Fruit fly (Drosophila melanogaster) whole organism, prepupa: Measurements from ENCODE around the gene CG14321.

ENCODE experiments used
- Blimp-1 ChIP-seq: fragments of 200-800 bp; sonication (Bioruptor generic); optimal IDR thresholded peaks from 3 replicates; lab custom pipeline; 2017; ENCODE audit warnings: missing biosample characterization, missing genetic modification characterization, mild to moderate bottlenecking, moderate library complexity, missing genetic modification reagents
- CG10631 ChIP-seq: fragments of 200-800 bp; sonication (Bioruptor generic); optimal IDR thresholded peaks from 2 replicates; lab custom pipeline; 2016; ENCODE audit warnings: missing biosample characterization, missing genetic modification characterization
- CG1621 ChIP-seq: fragments of 200-800 bp; sonication (Bioruptor generic); optimal IDR thresholded peaks from 3 replicates; lab custom pipeline; 2018; ENCODE audit warnings: missing biosample characterization, mild to moderate bottlenecking, missing genetic modification characterization
- CG16779 ChIP-seq: fragments of 200-800 bp; sonication (Bioruptor generic); optimal IDR thresholded peaks from 3 replicates; lab custom pipeline; 2017; ENCODE audit warnings: missing biosample characterization, mild to moderate bottlenecking, missing genetic modification characterization
- CG31627 ChIP-seq: fragments of 200-800 bp; sonication (Bioruptor generic); optimal IDR thresholded peaks from 3 replicates; lab custom pipeline; 2016; ENCODE audit warnings: missing biosample characterization, missing genetic modification characterization
- CG32006 ChIP-seq: fragments of 200-800 bp; sonication (Bioruptor generic); optimal IDR thresholded peaks from 3 replicates; lab custom pipeline; 2017; ENCODE audit warnings: missing biosample characterization, mild to moderate bottlenecking, missing genetic modification characterization
- CG34406 ChIP-seq: fragments of 200-800 bp; sonication (Bioruptor generic); optimal IDR thresholded peaks from 3 replicates; lab custom pipeline; 2016; ENCODE audit warnings: missing biosample characterization, missing genetic modification characterization
- CG3919 ChIP-seq: fragments of 200-800 bp; sonication (Bioruptor generic); optimal IDR thresholded peaks from 3 replicates; lab custom pipeline; 2016; ENCODE audit warnings: missing biosample characterization, missing genetic modification characterization
- CG6163 ChIP-seq: fragments of 200-800 bp; sonication (Bioruptor generic); IDR thresholded peaks from 3 replicates; pipeline ENCODE4 v1.3.6; 2022; ENCODE audit warnings: missing biosample characterization, missing genetic modification characterization
- CG6276 ChIP-seq: fragments of 200-800 bp; sonication (Bioruptor generic); optimal IDR thresholded peaks from 2 replicates; lab custom pipeline; 2017; ENCODE audit warnings: missing biosample characterization, mild to moderate bottlenecking, missing genetic modification characterization
- CG6792 ChIP-seq: fragments of 200-800 bp; sonication (Bioruptor generic); optimal IDR thresholded peaks from 3 replicates; lab custom pipeline; 2016; ENCODE audit warnings: missing biosample characterization, missing genetic modification characterization
- CG6808 ChIP-seq: fragments of 200-800 bp; sonication (Bioruptor generic); optimal IDR thresholded peaks from 3 replicates; lab custom pipeline; 2017; ENCODE audit warnings: missing biosample characterization, missing genetic modification characterization, mild to moderate bottlenecking, moderate library complexity, missing genetic modification reagents
- CG6854 ChIP-seq: fragments of 200-800 bp; sonication (Bioruptor generic); optimal IDR thresholded peaks from 2 replicates; lab custom pipeline; 2017; ENCODE audit warnings: missing biosample characterization, mild to moderate bottlenecking, missing genetic modification characterization
- CG8319 ChIP-seq: fragments of 200-800 bp; sonication (Bioruptor generic); optimal IDR thresholded peaks from 3 replicates; lab custom pipeline; 2016; ENCODE audit warnings: missing biosample characterization, missing genetic modification characterization
- CG8632 ChIP-seq: fragments of 200-800 bp; sonication (Bioruptor generic); optimal IDR thresholded peaks from 3 replicates; lab custom pipeline; 2016; ENCODE audit warnings: missing biosample characterization, missing genetic modification characterization
- CG9139 ChIP-seq: fragments of 200-800 bp; sonication (Bioruptor generic); optimal IDR thresholded peaks from 3 replicates; lab custom pipeline; 2017; ENCODE audit warnings: missing biosample characterization, mild to moderate bottlenecking, missing genetic modification characterization
- Eip75B ChIP-seq: fragments of 200-800 bp; sonication (Bioruptor generic); optimal IDR thresholded peaks from 3 replicates; lab custom pipeline; 2016; ENCODE audit warnings: missing biosample characterization, missing genetic modification characterization
- Eip78C ChIP-seq: fragments of 200-800 bp; sonication (Bioruptor generic); peaks from one replicate; lab custom pipeline; 2016; ENCODE audit warnings: missing biosample characterization, missing genetic modification characterization
- Ets96B ChIP-seq: fragments of 200-800 bp; optimal IDR thresholded peaks from 2 replicates; lab custom pipeline; 2019; ENCODE audit warnings: missing biosample characterization, mild to moderate bottlenecking, missing genetic modification characterization, moderate library complexity
- Gug ChIP-seq: fragments of 200-800 bp; sonication (Bioruptor generic); IDR thresholded peaks from 2 replicates; pipeline ENCODE4 v1.3.6; 2022; ENCODE audit warnings: missing biosample characterization, missing genetic modification characterization
- Hr38 ChIP-seq: sonication (Bioruptor generic); optimal IDR thresholded peaks from 2 replicates; lab custom pipeline; 2016; ENCODE audit warnings: missing biosample characterization, missing genetic modification characterization
- Hr39 ChIP-seq: fragments of 200-800 bp; sonication (Bioruptor generic); optimal IDR thresholded peaks from 2 replicates; lab custom pipeline; 2016; ENCODE audit warnings: missing biosample characterization, missing genetic modification characterization
- Lpt ChIP-seq: fragments of 200-800 bp; sonication (Bioruptor generic); optimal IDR thresholded peaks from 3 replicates; lab custom pipeline; 2016; ENCODE audit warnings: missing biosample characterization, missing genetic modification characterization
- Met ChIP-seq: fragments of 200-800 bp; sonication (Bioruptor generic); optimal IDR thresholded peaks from 3 replicates; lab custom pipeline; 2016; ENCODE audit warnings: missing biosample characterization, missing genetic modification characterization
- Smox ChIP-seq: fragments of 200-800 bp; sonication (Bioruptor generic); optimal IDR thresholded peaks from 3 replicates; lab custom pipeline; 2016; ENCODE audit warnings: missing biosample characterization, missing genetic modification characterization
- Sox102F ChIP-seq: fragments of 200-800 bp; sonication (Bioruptor generic); optimal IDR thresholded peaks from 2 replicates; lab custom pipeline; 2016; ENCODE audit warnings: missing biosample characterization, mild to moderate bottlenecking, missing genetic modification characterization
- Sox14 ChIP-seq: fragments of 200-800 bp; sonication (Bioruptor generic); optimal IDR thresholded peaks from 3 replicates; lab custom pipeline; 2016; ENCODE audit warnings: missing biosample characterization, missing genetic modification characterization
- Sox15 ChIP-seq: fragments of 200-800 bp; sonication (Bioruptor generic); optimal IDR thresholded peaks from 3 replicates; lab custom pipeline; 2016; ENCODE audit warnings: missing biosample characterization, missing genetic modification characterization
- achi ChIP-seq: fragments of 200-800 bp; sonication (Bioruptor generic); optimal IDR thresholded peaks from 3 replicates; lab custom pipeline; 2016; ENCODE audit warnings: missing biosample characterization, missing genetic modification characterization
- acj6 ChIP-seq: fragments of 200-800 bp; sonication (Bioruptor generic); optimal IDR thresholded peaks from 3 replicates; lab custom pipeline; 2016; ENCODE audit warnings: missing biosample characterization, missing genetic modification characterization
- cyc ChIP-seq: fragments of 200-800 bp; sonication (Bioruptor generic); optimal IDR thresholded peaks from 3 replicates; lab custom pipeline; 2016; ENCODE audit warnings: missing biosample characterization, missing genetic modification characterization
- dsx ChIP-seq: fragments of 200-800 bp; optimal IDR thresholded peaks from 3 replicates; lab custom pipeline; 2019; ENCODE audit warnings: missing biosample characterization, mild to moderate bottlenecking, missing genetic modification characterization, moderate library complexity; ENCODE audit not compliant: poor library complexity, severe bottlenecking
- esn ChIP-seq: fragments of 200-800 bp; sonication (Bioruptor generic); optimal IDR thresholded peaks from 2 replicates; lab custom pipeline; 2016; ENCODE audit warnings: missing biosample characterization, mild to moderate bottlenecking, missing genetic modification characterization, moderate library complexity
- fd59A ChIP-seq: fragments of 200-800 bp; sonication (Bioruptor generic); optimal IDR thresholded peaks from 2 replicates; lab custom pipeline; 2017; ENCODE audit warnings: missing biosample characterization, mild to moderate bottlenecking, missing genetic modification characterization, missing genetic modification reagents
- fd85E ChIP-seq: fragments of 200-800 bp; sonication (Bioruptor generic); optimal IDR thresholded peaks from 3 replicates; lab custom pipeline; 2016; ENCODE audit warnings: missing biosample characterization, missing genetic modification characterization
- fkh ChIP-seq: fragments of 200-800 bp; sonication (Bioruptor generic); optimal IDR thresholded peaks from 3 replicates; lab custom pipeline; 2017; ENCODE audit warnings: missing biosample characterization, mild to moderate bottlenecking, missing genetic modification characterization, moderate library complexity
- lz ChIP-seq: fragments of 200-800 bp; sonication (Bioruptor generic); optimal IDR thresholded peaks from 3 replicates; lab custom pipeline; 2016; ENCODE audit warnings: missing biosample characterization, missing genetic modification characterization
- net ChIP-seq: fragments of 200-800 bp; sonication (Bioruptor generic); optimal IDR thresholded peaks from 3 replicates; lab custom pipeline; 2016; ENCODE audit warnings: missing biosample characterization, missing genetic modification characterization
- pdm3 ChIP-seq: fragments of 200-800 bp; sonication (Bioruptor generic); optimal IDR thresholded peaks from 3 replicates; lab custom pipeline; 2016; ENCODE audit warnings: missing biosample characterization, missing genetic modification characterization
- salr ChIP-seq, 2 experiments: fragments of 200-800 bp; sonication (Bioruptor generic); optimal IDR thresholded peaks; 3 replicates each; lab custom pipeline; 2016 to 2018; ENCODE audit warnings: missing biosample characterization in 2 of 2, missing genetic modification characterization in 2 of 2, mild to moderate bottlenecking in 1 of 2
- spab ChIP-seq: fragments of 200-800 bp; sonication (Bioruptor generic); optimal IDR thresholded peaks from 2 replicates; lab custom pipeline; 2017; ENCODE audit warnings: missing biosample characterization, mild to moderate bottlenecking, missing genetic modification characterization, missing genetic modification reagents
- ss ChIP-seq, 2 experiments: fragments of 200-800 bp; sonication (Bioruptor generic); optimal IDR thresholded peaks; 2 replicates in 1 of 2; 3 replicates in 1 of 2; lab custom pipeline; 2017 to 2018; ENCODE audit warnings: mild to moderate bottlenecking in 2 of 2, missing biosample characterization in 2 of 2, missing genetic modification characterization in 2 of 2, moderate library complexity in 1 of 2
- svp ChIP-seq: fragments of 200-800 bp; sonication (Bioruptor generic); peaks from one replicate; lab custom pipeline; 2016; ENCODE audit warnings: missing biosample characterization, missing genetic modification characterization
- topi ChIP-seq: fragments of 200-800 bp; sonication (Bioruptor generic); optimal IDR thresholded peaks from 3 replicates; lab custom pipeline; 2016; ENCODE audit warnings: missing biosample characterization, missing genetic modification characterization
- vri ChIP-seq: fragments of 200-800 bp; sonication (Bioruptor generic); optimal IDR thresholded peaks from 3 replicates; lab custom pipeline; 2016; ENCODE audit warnings: missing biosample characterization, mild to moderate bottlenecking, missing genetic modification characterization

The CG14321 gene

DNA sequence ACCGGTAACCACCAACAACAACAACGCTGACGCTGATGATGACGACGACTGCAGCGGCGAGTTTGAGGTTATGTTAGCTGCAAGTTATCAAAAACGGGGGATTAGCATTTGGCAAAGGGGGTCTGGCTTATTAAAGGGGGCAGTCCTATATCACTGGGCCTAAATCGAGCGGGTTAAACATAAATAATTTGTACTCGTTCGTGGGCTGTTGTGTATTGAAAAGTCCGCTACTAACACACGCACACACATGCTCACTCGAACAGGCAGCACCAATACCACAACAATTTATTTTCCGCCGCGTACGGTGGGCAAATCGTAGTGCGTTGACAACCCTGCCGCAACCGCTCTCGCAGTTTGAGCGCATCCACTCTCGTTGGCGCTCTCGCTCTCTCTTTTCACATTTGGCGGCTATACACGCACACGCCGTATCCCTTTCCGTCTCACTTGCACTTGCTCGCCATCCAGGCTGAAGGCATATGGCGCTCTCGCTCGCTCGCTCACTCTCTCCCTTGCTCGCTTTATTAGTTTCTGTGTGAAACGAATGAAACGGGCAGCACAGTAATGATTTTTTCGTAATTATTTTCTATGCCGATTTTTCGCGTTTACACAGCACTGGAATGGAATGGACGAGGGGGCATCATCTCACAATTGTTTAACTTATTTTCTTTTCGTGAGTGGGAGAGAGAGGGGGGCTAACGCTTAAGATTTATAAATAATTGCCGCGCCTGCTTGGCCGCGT, 16.4 kb upstream of the CG14321 start:
- TF ChIP-seq Sox15 (GFP tag; lab: Kevin White, UChicago) = no peak
- TF ChIP-seq Lpt (GFP tag; lab: Kevin White, UChicago) = peak; percentile 38
- TF ChIP-seq Smox (GFP tag; lab: Kevin White, UChicago) = peak; percentile 35
- TF ChIP-seq net (GFP tag; lab: Kevin White, UChicago) = peak; percentile 24
- TF ChIP-seq CG1621 (tag; lab: Kevin White, UChicago) = peak; percentile 55
- TF ChIP-seq CG6792 = no peak
- peak; percentile 35 for TF ChIP-seq pdm3 (GFP tag; lab: Kevin White, UChicago)
- TF ChIP-seq CG6808 = peak; percentile 42
- TF ChIP-seq lz (GFP tag; lab: Kevin White, UChicago) = peak; percentile 10
- TF ChIP-seq CG3919 (GFP tag; lab: Kevin White, UChicago) = peak; percentile 42
- TF ChIP-seq Sox102F (GFP tag; lab: Kevin White, UChicago) = peak; percentile 37
- peak; percentile 16 for TF ChIP-seq CG31627 (GFP tag; lab: Kevin White, UChicago)
- TF ChIP-seq CG8319 = no peak
- TF ChIP-seq fd85E (GFP tag; lab: Kevin White, UChicago) = peak; percentile 1
- peak; percentile 53 for TF ChIP-seq Met (GFP tag; lab: Kevin White, UChicago)
- peak; percentile 41 for TF ChIP-seq achi (GFP tag; lab: Kevin White, UChicago)
- no peak for TF ChIP-seq Gug (GFP tag; lab: Robert Waterston, UW)
- peak; percentile 59 for TF ChIP-seq CG6854 (GFP tag; lab: Kevin White, UChicago)
- TF ChIP-seq Hr38 (GFP tag; lab: Kevin White, UChicago) = no peak
- TF ChIP-seq CG34406 = peak; percentile 10
- peak; percentile 52 for TF ChIP-seq CG16779 (tag; lab: Kevin White, UChicago)
- TF ChIP-seq CG8632 (GFP tag; lab: Kevin White, UChicago) = peak; percentile 9
- TF ChIP-seq vri = peak; percentile 53
- TF ChIP-seq esn (GFP tag; lab: Kevin White, UChicago) = peak; percentile 22
- TF ChIP-seq spab (GFP tag; lab: Kevin White, UChicago) = peak; percentile 13
- TF ChIP-seq dsx (GFP tag; lab: Kevin White, UChicago) = peak; percentile 45
- peak; percentile 43 for TF ChIP-seq CG32006 (GFP tag; lab: Kevin White, UChicago)
- peak; percentile 8 for TF ChIP-seq CG6276 (GFP tag; lab: Kevin White, UChicago)
- TF ChIP-seq CG10631 (GFP tag; lab: Kevin White, UChicago) = no peak
- TF ChIP-seq acj6 = no peak
- peak; percentile 82 for TF ChIP-seq Eip78C
- TF ChIP-seq Hr39 (GFP tag; lab: Kevin White, UChicago) = no peak
- peak in 1 of 2 experiments; percentile 17 for TF ChIP-seq salr (GFP tag; optimal IDR thresholded peaks at IDR 0.05; lab: Kevin White, UChicago)
- TF ChIP-seq fkh (GFP tag; lab: Kevin White, UChicago) = peak; percentile 54
- peak; percentile 76 for TF ChIP-seq Sox14 (GFP tag; lab: Kevin White, UChicago)
- TF ChIP-seq Blimp-1 (GFP tag; lab: Kevin White, UChicago) = peak; percentile 12
- TF ChIP-seq svp (GFP tag; lab: Kevin White, UChicago) = peak; percentile 85
- TF ChIP-seq CG9139 (GFP tag; lab: Kevin White, UChicago) = peak; percentile 50
- peak; percentile 35 for TF ChIP-seq Eip75B
- no peak for TF ChIP-seq cyc (GFP tag; lab: Kevin White, UChicago)
- TF ChIP-seq fd59A (GFP tag; lab: Kevin White, UChicago) = no peak
- TF ChIP-seq topi (GFP tag; lab: Kevin White, UChicago) = peak; percentile 40
- peak; percentile 23 for TF ChIP-seq Ets96B
- TF ChIP-seq CG6163 (GFP tag; lab: Robert Waterston, UW) = no peak
- TF ChIP-seq ss (GFP tag; optimal IDR thresholded peaks at IDR 0.05; lab: Kevin White, UChicago) = peak; percentile 69 to 76
